Fruit fly (Drosophila melanogaster) whole organism, pupa: ENCODE results near the gene Dus4.

Experiments used
- CG10348 ChIP-seq: fragments of 200-800 bp; sonication (Bioruptor generic); IDR thresholded peaks from 2 replicates; pipeline ENCODE4 v1.3.6; 2022; ENCODE audit warnings: missing biosample characterization, missing genetic modification characterization
- CG12605 ChIP-seq: fragments of 200-800 bp; sonication (Bioruptor generic); IDR thresholded peaks from 2 replicates; pipeline ENCODE4 v1.3.6; 2022; ENCODE audit warnings: missing biosample characterization, missing genetic modification characterization
- CG13204 ChIP-seq: fragments of 200-800 bp; sonication (Bioruptor generic); optimal IDR thresholded peaks from 2 replicates; lab custom pipeline; 2018; ENCODE audit warnings: missing biosample characterization, mild to moderate bottlenecking, missing genetic modification characterization, moderate library complexity
- CG14655 ChIP-seq: fragments of 200-800 bp; sonication (Bioruptor generic); optimal IDR thresholded peaks from 3 replicates; lab custom pipeline; 2017; ENCODE audit warnings: mild to moderate bottlenecking, missing biosample characterization, missing genetic modification reagents, missing genetic modification characterization
- CG15710 ChIP-seq: fragments of 200-800 bp; sonication (Bioruptor generic); optimal IDR thresholded peaks from 2 replicates; lab custom pipeline; 2018; ENCODE audit warnings: missing biosample characterization, mild to moderate bottlenecking, missing genetic modification characterization, moderate library complexity
- CG17806 ChIP-seq: fragments of 200-800 bp; sonication (Bioruptor generic); optimal IDR thresholded peaks from 2 replicates; lab custom pipeline; 2018; ENCODE audit warnings: missing biosample characterization, mild to moderate bottlenecking, missing genetic modification characterization, moderate library complexity
- CG32121 ChIP-seq: fragments of 200-800 bp; sonication (Bioruptor generic); IDR thresholded peaks from 2 replicates; pipeline ENCODE4 v1.3.6; 2022; ENCODE audit warnings: missing biosample characterization, missing genetic modification characterization
- CG34367 ChIP-seq: fragments of 200-800 bp; sonication (Bioruptor generic); optimal IDR thresholded peaks from 2 replicates; lab custom pipeline; 2018; ENCODE audit warnings: missing biosample characterization, mild to moderate bottlenecking, missing genetic modification characterization
- CG4496 ChIP-seq: fragments of 200-800 bp; sonication (Bioruptor generic); IDR thresholded peaks from 3 replicates; pipeline ENCODE4 v1.3.6; 2022; ENCODE audit warnings: missing biosample characterization, missing genetic modification characterization
- CG8301 ChIP-seq: fragments of 200-800 bp; sonication (Bioruptor generic); optimal IDR thresholded peaks from 2 replicates; lab custom pipeline; 2018; ENCODE audit warnings: missing biosample characterization, mild to moderate bottlenecking, missing genetic modification characterization
- CG9948 ChIP-seq: fragments of 200-800 bp; sonication (Bioruptor generic); optimal IDR thresholded peaks from 2 replicates; lab custom pipeline; 2018; ENCODE audit warnings: missing biosample characterization, mild to moderate bottlenecking, missing genetic modification characterization, moderate library complexity
- D1 ChIP-seq: fragments of 200-800 bp; sonication (Bioruptor generic); optimal IDR thresholded peaks from 2 replicates; lab custom pipeline; 2018; ENCODE audit warnings: missing biosample characterization, mild to moderate bottlenecking, missing genetic modification characterization, moderate library complexity
- EcR ChIP-seq: fragments of 200-800 bp; sonication (Bioruptor generic); optimal IDR thresholded peaks from 3 replicates; lab custom pipeline; 2019; ENCODE audit warnings: missing biosample characterization, missing genetic modification characterization, mild to moderate bottlenecking, moderate library complexity, missing genetic modification reagents
- Ets98B ChIP-seq: fragments of 200-800 bp; sonication (Bioruptor generic); IDR thresholded peaks from 2 replicates; pipeline ENCODE4 v1.3.6; 2022; ENCODE audit warnings: missing biosample characterization, missing genetic modification characterization
- Pif1A ChIP-seq: fragments of 200-800 bp; sonication (Bioruptor generic); optimal IDR thresholded peaks from 3 replicates; lab custom pipeline; 2016; ENCODE audit warnings: missing biosample characterization, missing genetic modification characterization
- Pif1B ChIP-seq: fragments of 200-800 bp; sonication (Bioruptor generic); optimal IDR thresholded peaks from 3 replicates; lab custom pipeline; 2016; ENCODE audit warnings: missing biosample characterization, missing genetic modification characterization
- Snoo ChIP-seq: fragments of 200-800 bp; sonication (Bioruptor generic); optimal IDR thresholded peaks from 3 replicates; lab custom pipeline; 2017; ENCODE audit warnings: missing biosample characterization, mild to moderate bottlenecking, missing genetic modification characterization, inconsistent platforms
- fd96Ca ChIP-seq: fragments of 200-800 bp; sonication (Bioruptor generic); IDR thresholded peaks from 3 replicates; pipeline ENCODE4 v1.3.6; 2022; ENCODE audit warnings: missing biosample characterization, missing genetic modification characterization
- gl ChIP-seq: fragments of 200-800 bp; sonication (Bioruptor generic); optimal IDR thresholded peaks from 2 replicates; lab custom pipeline; 2018; ENCODE audit warnings: missing biosample characterization, mild to moderate bottlenecking, missing genetic modification characterization
- rn ChIP-seq: fragments of 200-800 bp; sonication (Bioruptor generic); IDR thresholded peaks from 2 replicates; pipeline ENCODE4 v1.3.6; 2022; ENCODE audit warnings: missing biosample characterization, missing genetic modification characterization

Gene Dus4

DNA sequence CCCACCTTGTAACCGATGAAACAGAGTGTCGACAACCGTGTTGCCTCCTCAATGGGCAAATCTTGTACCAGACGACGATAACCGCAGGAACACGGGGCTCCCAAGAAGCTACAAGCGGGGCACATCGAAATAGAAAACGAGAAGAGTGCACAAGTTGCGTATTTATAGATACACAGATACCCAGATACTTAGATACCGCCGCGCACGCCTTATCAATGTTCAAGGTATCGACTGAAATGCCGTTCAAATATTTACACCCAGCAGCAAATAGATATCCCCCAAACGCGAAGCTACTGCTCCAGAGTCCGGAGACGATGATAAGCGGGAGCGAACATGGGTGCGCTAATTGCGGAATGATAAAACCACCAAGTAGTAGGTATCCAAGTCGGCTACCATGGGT, 35.6 kb downstream of the Dus4 start:
- no peak for TF ChIP-seq D1 (tag; lab: Kevin White, UChicago)
- TF ChIP-seq CG13204 (GFP tag; lab: Kevin White, UChicago) = no peak
- TF ChIP-seq Pif1A (GFP tag; lab: Kevin White, UChicago) = no peak
- TF ChIP-seq fd96Ca (GFP tag; lab: Robert Waterston, UW) = no peak

DNA sequence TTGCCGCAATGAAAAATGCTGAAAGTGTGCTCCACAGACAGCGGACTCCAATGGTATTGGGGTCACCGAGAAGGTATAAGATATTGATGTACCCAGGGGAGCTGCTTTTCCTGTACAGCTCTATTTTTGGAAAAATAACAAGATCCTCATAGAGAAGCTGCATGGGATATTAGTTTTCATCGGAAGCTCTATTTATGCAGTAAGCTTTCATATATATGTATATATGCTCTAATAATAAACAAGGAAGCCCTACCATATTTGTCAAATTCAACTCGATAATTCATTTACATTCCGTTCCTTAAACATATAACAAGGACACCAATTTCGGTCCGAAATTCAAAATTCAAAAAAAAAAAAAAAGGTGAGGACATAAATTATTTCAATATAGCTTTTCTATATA, 38.6 kb downstream of the Dus4 start, which contains the start of the genes CG17344 and CG43731:
Gene CG17344 (plus strand): TSS at position 301 of the 400 bp plus-strand sequence.
Gene CG43731 (plus strand): TSS at position 301 of the 400 bp plus-strand sequence.
- TF ChIP-seq CG10348 (GFP tag; lab: Robert Waterston, UW) (no peak), CG34367 (tag; lab: Kevin White, UChicago) (no peak), Ets98B (GFP tag; lab: Robert Waterston, UW) (no peak)

DNA sequence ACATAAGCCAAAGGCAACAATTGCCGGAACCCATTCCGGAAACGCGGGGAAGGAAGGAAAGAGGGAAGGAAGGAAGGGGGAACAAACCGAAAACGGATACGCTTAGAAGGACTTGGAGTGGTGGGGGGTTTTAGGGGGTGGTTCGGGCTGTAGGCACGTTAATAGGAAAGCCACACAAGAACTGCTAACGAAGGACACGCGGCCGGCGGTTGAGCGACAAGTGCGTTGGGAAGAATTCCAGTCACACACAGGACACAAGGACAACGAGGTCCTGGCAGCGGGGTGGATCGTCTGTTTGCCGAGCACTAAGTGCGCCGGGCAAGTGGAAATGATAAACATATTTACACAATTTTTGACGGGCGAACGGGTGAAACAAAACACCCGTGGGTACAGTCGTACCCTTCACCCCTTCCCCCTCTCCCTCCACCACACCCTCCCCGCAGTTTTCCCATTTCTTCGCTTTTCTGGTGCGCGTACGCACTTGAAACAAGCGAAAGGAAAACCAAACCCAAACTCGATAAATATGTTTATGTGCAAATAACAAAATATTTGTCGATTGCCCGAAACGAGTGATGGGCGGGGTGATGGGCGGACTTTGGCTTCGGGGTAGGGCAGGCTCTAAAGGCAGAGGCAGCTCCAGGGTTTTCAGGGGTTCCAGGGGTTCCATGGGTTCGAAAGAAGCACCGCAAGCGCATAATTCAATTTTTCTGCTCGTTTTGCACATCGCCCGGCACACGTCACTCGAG, 40.3 kb downstream of the Dus4 start:
- TF ChIP-seq rn (GFP tag; lab: Robert Waterston, UW) (no peak), CG13204 (GFP tag; lab: Kevin White, UChicago) (no peak), CG12605 (GFP tag; lab: Robert Waterston, UW) (no peak), EcR (GFP tag; lab: Kevin White, UChicago) (no peak), CG8301 (tag; lab: Kevin White, UChicago) (no peak), Pif1B (GFP tag; lab: Kevin White, UChicago) (no peak), CG17806 (no peak), CG32121 (no peak)

dm6 chr2L:19104383-19104782, 41.3 kb downstream of the Dus4 start:
- TF ChIP-seq CG32121 = no peak
- TF ChIP-seq CG8301 (tag; lab: Kevin White, UChicago) = no peak
- TF ChIP-seq CG14655 (GFP tag; lab: Kevin White, UChicago) = no peak
- no peak for TF ChIP-seq Pif1A (GFP tag; lab: Kevin White, UChicago)

- TF ChIP-seq CG14655 (GFP tag; lab: Kevin White, UChicago) (no peak), CG15710 (tag; lab: Kevin White, UChicago) (no peak), CG9948 (tag; lab: Kevin White, UChicago) (no peak), rn (GFP tag; lab: Robert Waterston, UW) (no peak), CG13204 (GFP tag; lab: Kevin White, UChicago) (no peak), CG32121 (no peak), CG10348 (GFP tag; lab: Robert Waterston, UW) (no peak), Pif1A (GFP tag; lab: Kevin White, UChicago) (no peak), CG17806 (no peak), Pif1B (GFP tag; lab: Kevin White, UChicago) (no peak)
Observed at dm6 chr2L:19106235-19106634, 43.1 kb downstream of the Dus4 start.

DNA sequence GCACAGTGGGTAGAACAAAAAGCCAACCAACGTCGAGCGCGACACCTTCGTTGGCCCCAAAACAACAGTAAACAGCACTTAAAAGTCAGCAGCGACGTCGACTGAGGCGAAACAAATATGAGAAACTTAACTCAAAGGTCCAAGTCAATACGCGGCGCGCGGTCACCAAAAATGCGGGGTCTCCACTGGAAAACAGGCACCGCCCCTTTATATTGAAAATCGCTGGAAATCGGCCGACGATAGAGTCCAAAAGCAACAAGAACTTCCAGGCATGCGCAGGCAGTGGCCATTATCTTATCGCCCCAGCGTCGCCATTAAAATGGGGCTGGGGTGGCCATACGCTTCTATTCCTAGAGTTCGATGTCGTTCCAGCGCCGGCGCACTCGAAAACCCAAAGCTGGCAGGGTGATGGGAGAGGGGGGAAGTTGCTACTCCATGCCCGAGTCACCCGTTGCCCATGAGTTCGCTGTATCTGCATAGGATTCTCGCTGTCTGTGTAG, 45.3 kb downstream of the Dus4 start, which contains the start of gene Lim3:
Gene Lim3 (minus strand): TSS at position 51 of the 500 bp plus-strand sequence.
- no peak for TF ChIP-seq CG12605 (GFP tag; lab: Robert Waterston, UW)
- TF ChIP-seq CG17806 = no peak
- TF ChIP-seq CG34367 (tag; lab: Kevin White, UChicago) = no peak
- TF ChIP-seq gl (tag; lab: Kevin White, UChicago) = no peak
- TF ChIP-seq D1 (tag; lab: Kevin White, UChicago) = no peak
- TF ChIP-seq CG32121 = no peak
- TF ChIP-seq EcR (GFP tag; lab: Kevin White, UChicago) = no peak
- TF ChIP-seq CG15710 (tag; lab: Kevin White, UChicago) = no peak
- TF ChIP-seq Snoo (tag; lab: Kevin White, UChicago) = no peak
- no peak for TF ChIP-seq Ets98B (GFP tag; lab: Robert Waterston, UW)
- no peak for TF ChIP-seq rn (GFP tag; lab: Robert Waterston, UW)
- TF ChIP-seq CG4496 (GFP tag; lab: Robert Waterston, UW) = no peak
- no peak for TF ChIP-seq Pif1B (GFP tag; lab: Kevin White, UChicago)

- TF ChIP-seq CG8301 (tag; lab: Kevin White, UChicago) = no peak
- TF ChIP-seq fd96Ca (GFP tag; lab: Robert Waterston, UW) = no peak
- TF ChIP-seq Snoo (tag; lab: Kevin White, UChicago) = no peak
- no peak for TF ChIP-seq CG32121
- TF ChIP-seq gl (tag; lab: Kevin White, UChicago) = no peak
- TF ChIP-seq D1 (tag; lab: Kevin White, UChicago) = no peak
- no peak for TF ChIP-seq CG10348 (GFP tag; lab: Robert Waterston, UW)
- no peak for TF ChIP-seq Ets98B (GFP tag; lab: Robert Waterston, UW)
- no peak for TF ChIP-seq CG13204 (GFP tag; lab: Kevin White, UChicago)
- no peak for TF ChIP-seq CG9948 (tag; lab: Kevin White, UChicago)
- no peak for TF ChIP-seq CG34367 (tag; lab: Kevin White, UChicago)
- no peak for TF ChIP-seq EcR (GFP tag; lab: Kevin White, UChicago)
- TF ChIP-seq CG15710 (tag; lab: Kevin White, UChicago) = no peak
- TF ChIP-seq CG17806 = no peak
- no peak for TF ChIP-seq Pif1A (GFP tag; lab: Kevin White, UChicago)
- no peak for TF ChIP-seq rn (GFP tag; lab: Robert Waterston, UW)
- TF ChIP-seq, all 21 proteins: peak for 0
Observed at dm6 chr2L:19109625-19110204, 46.6 kb downstream of the Dus4 start, which contains the start of gene amd. Gene amd (plus strand): TSS chr2L:19110154.
